Fruit fly (Drosophila melanogaster) whole organism, embryonic: Measurements from ENCODE around the gene RpS20.

Experiments
- ATbp ChIP-seq: fragments of 200-800 bp; sonication (Bioruptor generic); optimal IDR thresholded peaks from 2 replicates; lab custom pipeline; 2017; ENCODE audit warnings: missing biosample characterization, mild to moderate bottlenecking, missing genetic modification characterization, missing genetic modification reagents
- CG12769 ChIP-seq: fragments of 200-800 bp; sonication (Bioruptor generic); optimal IDR thresholded peaks from 2 replicates; lab custom pipeline; 2019; ENCODE audit warnings: missing biosample characterization, mild to moderate bottlenecking, missing genetic modification characterization, moderate library complexity
- CG15011 ChIP-seq: fragments of 200-800 bp; sonication (Bioruptor generic); optimal IDR thresholded peaks from 3 replicates; lab custom pipeline; 2018; ENCODE audit warnings: missing biosample characterization, mild to moderate bottlenecking, missing genetic modification characterization
- CG15514 ChIP-seq: fragments of 200-800 bp; sonication (Bioruptor generic); optimal IDR thresholded peaks from 3 replicates; lab custom pipeline; 2017; ENCODE audit warnings: missing biosample characterization, missing genetic modification characterization, mild to moderate bottlenecking, moderate library complexity, missing genetic modification reagents
- CG17361 ChIP-seq: fragments of 200-800 bp; sonication (Bioruptor generic); IDR thresholded peaks from 3 replicates; pipeline ENCODE4 v1.3.6; 2022; ENCODE audit warnings: missing biosample characterization, missing genetic modification characterization
- CG31365 ChIP-seq: fragments of 200-800 bp; sonication (Bioruptor generic); optimal IDR thresholded peaks from 2 replicates; lab custom pipeline; 2018; ENCODE audit warnings: missing biosample characterization, mild to moderate bottlenecking, missing genetic modification characterization
- CG34422 ChIP-seq: fragments of 200-800 bp; sonication (Bioruptor generic); IDR thresholded peaks from 3 replicates; pipeline ENCODE4 v1.3.6; 2022; ENCODE audit warnings: missing biosample characterization, missing genetic modification characterization
- CG42726 ChIP-seq: fragments of 200-800 bp; sonication (Bioruptor generic); IDR thresholded peaks from 2 replicates; pipeline ENCODE4 v1.3.6; 2022; ENCODE audit warnings: missing biosample characterization, missing genetic modification characterization; ENCODE audit not compliant: partially characterized antibody
- CG6254 ChIP-seq: fragments of 200-800 bp; sonication (Bioruptor generic); optimal IDR thresholded peaks from 3 replicates; lab custom pipeline; 2017; ENCODE audit warnings: mild to moderate bottlenecking, missing biosample characterization, missing genetic modification reagents, missing genetic modification characterization
- CG6272 ChIP-seq: fragments of 200-800 bp; sonication (Bioruptor generic); IDR thresholded peaks from 2 replicates; pipeline ENCODE4 v1.3.6; 2022; ENCODE audit warnings: missing biosample characterization, missing genetic modification characterization
- CG7786 ChIP-seq: fragments of 200-800 bp; sonication (Bioruptor generic); optimal IDR thresholded peaks from 2 replicates; lab custom pipeline; 2016; ENCODE audit warnings: missing biosample characterization, missing genetic modification characterization
- CG8924 ChIP-seq: fragments of 200-800 bp; optimal IDR thresholded peaks from 3 replicates; lab custom pipeline; 2019; ENCODE audit warnings: missing biosample characterization, mild to moderate bottlenecking, missing genetic modification characterization, moderate library complexity
- CrebB ChIP-seq: fragments of 200-800 bp; sonication (Bioruptor generic); optimal IDR thresholded peaks from 3 replicates; lab custom pipeline; 2018; ENCODE audit warnings: missing biosample characterization, mild to moderate bottlenecking, missing genetic modification characterization
- Dek ChIP-seq: fragments of 200-800 bp; sonication (Bioruptor generic); optimal IDR thresholded peaks from 3 replicates; lab custom pipeline; 2019; ENCODE audit warnings: missing biosample characterization, mild to moderate bottlenecking, missing genetic modification characterization, moderate library complexity
- Doc2 ChIP-seq: fragments of 200-800 bp; sonication (Bioruptor generic); IDR thresholded peaks from 2 replicates; pipeline ENCODE4 v1.3.6; 2022; ENCODE audit warnings: missing biosample characterization, missing genetic modification characterization
- Ets65A ChIP-seq: fragments of 200-800 bp; sonication (Bioruptor generic); peaks from one replicate; lab custom pipeline; 2016; ENCODE audit warnings: missing biosample characterization, missing genetic modification characterization
- H15 ChIP-seq: fragments of 200-800 bp; sonication (Bioruptor generic); IDR thresholded peaks from 3 replicates; pipeline ENCODE4 v1.3.6; 2022; ENCODE audit warnings: missing biosample characterization, missing genetic modification characterization
- Hmr ChIP-seq: fragments of 200-800 bp; sonication (Bioruptor generic); optimal IDR thresholded peaks from 3 replicates; lab custom pipeline; 2017; ENCODE audit warnings: mild to moderate bottlenecking, missing biosample characterization, missing genetic modification reagents, missing genetic modification characterization
- NFAT ChIP-seq: fragments of 200-800 bp; sonication (Bioruptor generic); IDR thresholded peaks from 2 replicates; pipeline ENCODE4 v1.3.6; 2022; ENCODE audit warnings: missing biosample characterization, missing genetic modification characterization
- Scr ChIP-seq: fragments of 200-800 bp; sonication (Bioruptor generic); IDR thresholded peaks from 2 replicates; pipeline ENCODE4 v1.3.6; 2022; ENCODE audit warnings: missing biosample characterization, missing genetic modification characterization; ENCODE audit not compliant: partially characterized antibody
- Trl ChIP-seq, 3 experiments: fragments of >200 bp in 2 of 3; fragments of 200-800 bp in 1 of 3; sonication (Bioruptor generic) in 1 of 3; optimal IDR thresholded peaks; 2 replicates in 1 of 3; 3 replicates in 2 of 3; lab custom pipeline; 2016 to 2017; ENCODE audit warnings: missing biosample characterization in 1 of 3, missing genetic modification characterization in 1 of 3
- abd-A ChIP-seq: fragments of 200-800 bp; sonication (Bioruptor generic); optimal IDR thresholded peaks from 3 replicates; lab custom pipeline; 2019; ENCODE audit warnings: missing biosample characterization, mild to moderate bottlenecking, missing genetic modification characterization, moderate library complexity
- ap ChIP-seq: fragments of 200-800 bp; sonication (Bioruptor generic); IDR thresholded peaks from 2 replicates; pipeline ENCODE4 v1.3.6; 2022; ENCODE audit warnings: missing biosample characterization, missing genetic modification characterization
- bigmax ChIP-seq: fragments of 200-800 bp; sonication (Bioruptor generic); optimal IDR thresholded peaks from 2 replicates; lab custom pipeline; 2018; ENCODE audit warnings: missing biosample characterization, mild to moderate bottlenecking, missing genetic modification characterization
- chm ChIP-seq: fragments of 200-800 bp; sonication (Bioruptor generic); IDR thresholded peaks from 2 replicates; pipeline ENCODE4 v1.3.6; 2022; ENCODE audit warnings: missing biosample characterization, missing genetic modification characterization
- dan ChIP-seq: fragments of 200-800 bp; sonication (Bioruptor generic); IDR thresholded peaks from 2 replicates; pipeline ENCODE4 v1.3.6; 2022; ENCODE audit warnings: missing biosample characterization, missing genetic modification characterization
- ewg ChIP-seq: fragments of 200-800 bp; sonication (Bioruptor generic); optimal IDR thresholded peaks from 3 replicates; lab custom pipeline; 2017; ENCODE audit warnings: mild to moderate bottlenecking, missing biosample characterization, missing genetic modification reagents, missing genetic modification characterization
- hbn ChIP-seq: fragments of 200-800 bp; sonication (Bioruptor generic); IDR thresholded peaks from 2 replicates; pipeline ENCODE4 v1.3.6; 2022; ENCODE audit warnings: missing biosample characterization, missing genetic modification characterization; ENCODE audit not compliant: partially characterized antibody
- hth ChIP-seq: fragments of >200 bp; optimal IDR thresholded peaks from 2 replicates; lab custom pipeline; 2017; ENCODE audit warnings: inconsistent platforms
- mld ChIP-seq: fragments of 200-800 bp; sonication (Bioruptor generic); IDR thresholded peaks from 3 replicates; pipeline ENCODE4 v1.3.6; 2022; ENCODE audit warnings: missing biosample characterization, missing genetic modification characterization; ENCODE audit not compliant: partially characterized antibody
- pho ChIP-seq: fragments of 200-800 bp; sonication (Bioruptor generic); optimal IDR thresholded peaks from 2 replicates; lab custom pipeline; 2016; ENCODE audit warnings: missing biosample characterization, missing genetic modification characterization
- pzg ChIP-seq: fragments of 200-800 bp; sonication (Bioruptor generic); optimal IDR thresholded peaks from 3 replicates; lab custom pipeline; 2018; ENCODE audit warnings: missing biosample characterization, mild to moderate bottlenecking, missing genetic modification characterization, moderate library complexity
- scrt ChIP-seq: fragments of 200-800 bp; sonication (Bioruptor generic); optimal IDR thresholded peaks from 2 replicates; lab custom pipeline; 2018; ENCODE audit warnings: missing biosample characterization, mild to moderate bottlenecking, missing genetic modification characterization, moderate library complexity
- seq ChIP-seq: fragments of 200-800 bp; sonication (Bioruptor generic); IDR thresholded peaks from 2 replicates; pipeline ENCODE4 v1.3.6; 2022; ENCODE audit warnings: missing biosample characterization, missing genetic modification characterization
- tll ChIP-seq, 2 experiments: fragments of 200-800 bp in 1 of 2; fragments of >200 bp in 1 of 2; sonication (Bioruptor generic) in 1 of 2; optimal IDR thresholded peaks; 2 replicates each; lab custom pipeline; 2017 to 2019; ENCODE audit warnings: missing biosample characterization in 2 of 2, missing genetic modification characterization in 2 of 2, mild to moderate bottlenecking in 1 of 2, moderate library complexity in 1 of 2
- unc-4 ChIP-seq: fragments of 200-800 bp; sonication (Bioruptor generic); IDR thresholded peaks from 2 replicates; pipeline ENCODE4 v1.3.6; 2022; ENCODE audit warnings: missing biosample characterization, missing genetic modification characterization; ENCODE audit not compliant: partially characterized antibody

The RpS20 gene

DNA sequence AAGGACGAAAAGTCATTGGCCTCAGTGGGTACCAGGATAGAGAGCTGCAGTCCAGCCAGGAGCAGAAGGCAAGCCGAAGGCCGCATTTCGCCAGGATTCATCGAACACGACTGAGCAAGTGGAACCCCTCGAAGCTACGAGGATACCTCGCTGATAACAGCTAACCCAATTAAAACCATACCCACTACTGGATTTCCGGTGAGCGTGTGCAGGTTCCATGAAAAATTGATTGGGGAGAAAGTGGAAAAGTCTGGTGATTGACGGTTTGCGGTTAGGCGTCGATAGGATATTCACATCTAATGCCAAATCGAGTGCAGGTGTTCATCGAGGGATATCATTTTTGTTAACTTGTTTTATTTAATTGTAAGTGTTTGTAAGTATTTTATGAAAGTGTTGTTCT lies 37.9 kb downstream of the RpS20 start, which contains the start of gene Ir93a:
TSS of gene Ir93a (minus strand) at position 101 of the 400 bp plus-strand sequence.
- no peak for TF ChIP-seq Doc2 (GFP tag; lab: Robert Waterston, UW)
- no peak for TF ChIP-seq Ets65A (GFP tag; lab: Kevin White, UChicago)
- no peak for TF ChIP-seq CG34422 (GFP tag; lab: Robert Waterston, UW)
- TF ChIP-seq CG8924 (tag; lab: Kevin White, UChicago) = no peak
- TF ChIP-seq CG42726 (GFP tag; lab: Robert Waterston, UW) = no peak
- no peak for TF ChIP-seq Trl (optimal IDR thresholded peaks at IDR 0.05; lab: Kevin White, UChicago)
- TF ChIP-seq Trl (GFP tag; optimal IDR thresholded peaks at IDR 0.05; lab: Kevin White, UChicago) = no peak
- TF ChIP-seq hbn (GFP tag; lab: Robert Waterston, UW) = no peak
- TF ChIP-seq unc-4 = no peak
- TF ChIP-seq CG6254 (GFP tag; lab: Kevin White, UChicago) = no peak
- TF ChIP-seq CG15011 = no peak
- no peak for TF ChIP-seq dan (GFP tag; lab: Robert Waterston, UW)
- no peak for TF ChIP-seq chm

DNA sequence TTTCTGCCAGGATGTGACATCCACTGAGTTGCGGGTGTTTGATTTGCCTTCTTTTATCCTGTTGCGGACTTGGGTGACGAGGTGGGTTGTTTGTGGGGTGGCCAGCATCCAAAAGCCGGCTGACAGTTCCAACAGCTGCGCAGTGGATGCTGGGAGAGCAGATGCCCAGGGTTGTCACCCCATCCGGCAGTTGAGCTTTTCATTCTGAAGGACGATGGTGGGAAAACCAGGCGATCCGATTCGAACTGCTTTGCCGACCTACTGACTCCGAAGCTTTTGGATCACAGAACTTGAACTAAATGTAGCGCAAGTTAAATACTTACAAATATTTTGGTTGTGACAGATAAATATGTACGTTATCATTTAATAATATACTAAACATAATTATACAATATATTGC lies 44.2 kb downstream of the RpS20 start, which contains the start of gene KaiR1D:
TSS of gene KaiR1D (minus strand) at position 28 of the 400 bp plus-strand sequence.
- TF ChIP-seq NFAT (GFP tag; lab: Robert Waterston, UW) (0 out of 2 replicates have a peak, but pooled peaks have one; percentile 14), CG17361 (GFP tag; lab: Robert Waterston, UW) (no peak), bigmax (no peak), ap (GFP tag; lab: Robert Waterston, UW) (no peak), CG7786 (GFP tag; lab: Kevin White, UChicago) (no peak), ATbp (GFP tag; lab: Kevin White, UChicago) (no peak), H15 (GFP tag; lab: Robert Waterston, UW) (0 out of 3 replicates have a peak, but pooled peaks have one; percentile 18), ewg (GFP tag; lab: Kevin White, UChicago) (peak; percentile 100), scrt (GFP tag; lab: Kevin White, UChicago) (peak; percentile 87), tll (GFP tag; optimal IDR thresholded peaks at IDR 0.05; lab: Kevin White, UChicago) (no peak), mld (GFP tag; lab: Robert Waterston, UW) (no peak), pzg (GFP tag; lab: Kevin White, UChicago) (peak; percentile 43), CG31365 (tag; lab: Kevin White, UChicago) (peak; percentile 70), seq (GFP tag; lab: Robert Waterston, UW) (peak; percentile 42; the same call in 1 of the 2 replicates), Scr (GFP tag; lab: Robert Waterston, UW) (no peak), CG15514 (GFP tag; lab: Kevin White, UChicago) (peak; percentile 88), abd-A (tag; lab: Kevin White, UChicago) (no peak)
- TF ChIP-seq, all 482 proteins: peak for 8

DNA sequence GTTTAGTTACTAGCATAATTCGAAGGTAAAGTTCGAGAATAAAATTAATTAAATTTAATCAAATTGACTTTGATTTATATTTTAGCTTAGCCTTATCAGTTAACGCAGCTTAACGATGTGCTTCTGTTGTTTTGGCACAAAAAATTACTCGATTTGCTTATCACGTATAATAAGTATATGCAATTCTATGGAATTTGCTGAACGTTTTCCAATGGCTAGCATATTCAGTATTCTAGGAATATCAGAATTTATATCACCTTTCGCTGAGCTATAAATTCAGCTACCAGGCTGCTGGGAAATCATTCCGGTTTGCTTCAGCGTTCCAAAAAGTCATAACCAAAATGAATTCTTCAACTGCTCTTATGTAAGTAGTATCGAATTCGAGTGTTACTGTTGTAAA lies 48.8 kb downstream of the RpS20 start, which contains the start of gene TotA:
TSS of gene TotA (plus strand) at position 301 of the 400 bp plus-strand sequence.
- TF ChIP-seq CG12769 (no peak), CrebB (tag; lab: Kevin White, UChicago) (no peak), hth (lab: Kevin White, UChicago) (no peak), Hmr (GFP tag; lab: Kevin White, UChicago) (no peak), Dek (tag; lab: Kevin White, UChicago) (no peak), CG6272 (GFP tag; lab: Robert Waterston, UW) (no peak), dan (GFP tag; lab: Robert Waterston, UW) (no peak), Ets65A (GFP tag; lab: Kevin White, UChicago) (no peak), ewg (GFP tag; lab: Kevin White, UChicago) (no peak), pho (GFP tag; lab: Kevin White, UChicago) (no peak)
